Worm (Caenorhabditis elegans): ENCODE measurements around the gene Y110A2AR.1.

DNA sequence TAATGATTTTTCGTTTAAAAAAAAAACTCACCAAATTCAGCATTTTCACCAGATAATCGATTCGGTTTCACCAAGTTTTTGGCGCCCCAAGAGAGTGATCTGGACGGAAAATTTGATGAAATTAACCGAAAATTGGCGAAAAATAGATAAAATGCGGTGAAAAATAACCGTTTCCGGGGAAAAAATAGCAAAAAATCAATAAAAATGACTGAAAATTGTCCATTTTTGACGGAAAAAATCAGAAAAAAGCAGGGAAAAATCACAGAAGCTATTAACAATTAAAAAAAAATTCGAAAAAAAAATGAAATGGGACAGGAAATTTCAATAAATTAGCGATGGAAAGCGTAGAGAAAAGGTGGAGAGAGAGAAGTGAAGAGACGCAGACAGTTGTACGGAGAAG, 6.0 kb upstream of the Y110A2AR.1 start, which contains the start of gene ubc-15:
- TF ChIP-seq hlh-30 (tag; optimal IDR thresholded peaks at IDR 0.05; ENCODE audit: insufficient read depth), result no peak
- TF ChIP-seq ceh-45 (GFP tag; IDR thresholded peaks at IDR 0.05), result no peak
- TF ChIP-seq ceh-14 (tag; optimal IDR thresholded peaks at IDR 0.05), result no peak
- no peak for TF ChIP-seq eyg-1 (tag; optimal IDR thresholded peaks at IDR 0.05)
